Worm (Caenorhabditis elegans): ENCODE data around the gene B0001.8.

ce11 chrIV:12109743-12110142 lies 31.1 kb downstream of the B0001.8 start:
- TF ChIP-seq mab-5 (tag; optimal IDR thresholded peaks at IDR 0.05), result no peak
- no peak for TF ChIP-seq nhr-28 (tag; optimal IDR thresholded peaks at IDR 0.05)

All from whole organism, mixed stage, embryonic.